Worm (Caenorhabditis elegans): ENCODE data around the gene T02E9.6.

T02E9.6 gene

ce11 chrV:11326914-11327367 is 7.2 kb downstream of the T02E9.6 start, which contains the start of gene tmed-10 (continued):
- TF ChIP-seq ztf-1 (GFP tag; conservative IDR thresholded peaks at IDR 0.05), result no peak

ce11 chrV:11323720-11324119 is 10.4 kb downstream of the T02E9.6 start, which contains the start of gene str-141:
str-141 (minus strand) TSS chrV:11323820.
- TF ChIP-seq elt-3 (tag; optimal IDR thresholded peaks at IDR 0.05), result no peak
- TF ChIP-seq ztf-4 (tag; optimal IDR thresholded peaks at IDR 0.05), result no peak
- TF ChIP-seq R02D3.7 (tag; optimal IDR thresholded peaks at IDR 0.05), result no peak
- TF ChIP-seq skn-1 (tag; optimal IDR thresholded peaks at IDR 0.05), result no peak
- no peak for TF ChIP-seq unc-39 (tag; optimal IDR thresholded peaks at IDR 0.05)
- TF ChIP-seq dmd-4 (tag; optimal IDR thresholded peaks at IDR 0.05), result no peak
- no peak for TF ChIP-seq zag-1 (tag; optimal IDR thresholded peaks at IDR 0.05)
- TF ChIP-seq lsy-2 (tag; optimal IDR thresholded peaks at IDR 0.05), result no peak
- TF ChIP-seq mdl-1 (tag; optimal IDR thresholded peaks at IDR 0.05), result no peak

DNA sequence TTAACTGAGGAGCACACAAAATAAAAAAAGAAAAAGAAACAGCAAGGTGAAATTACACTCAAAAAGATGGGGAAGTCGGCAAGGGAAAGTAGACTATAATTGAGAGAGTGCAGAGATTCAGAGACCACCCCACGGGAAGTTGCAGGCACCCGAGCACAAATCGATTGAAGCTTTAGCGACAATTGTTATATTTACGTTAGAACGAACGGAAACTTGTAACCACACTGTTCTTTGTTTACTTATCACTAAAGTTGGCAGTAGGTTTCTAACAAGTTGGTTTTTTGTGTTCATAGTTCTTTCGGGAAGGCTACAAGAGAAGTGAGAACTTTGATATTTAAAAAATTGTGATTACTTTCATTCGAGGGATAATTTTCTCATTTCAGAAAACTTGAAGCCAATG is 12.4 kb downstream of the T02E9.6 start, which contains the start of gene F47G9.4:
Gene F47G9.4 (minus strand): TSS at position 98 of the 400 bp plus-strand sequence.
- no peak for TF ChIP-seq ztf-1 (GFP tag; conservative IDR thresholded peaks at IDR 0.05)
- TF ChIP-seq skn-1 (tag; optimal IDR thresholded peaks at IDR 0.05), result no peak
- TF ChIP-seq F13H6.1 (tag; optimal IDR thresholded peaks at IDR 0.05), result peak; percentile 50
- no peak for TF ChIP-seq R02D3.7 (tag; optimal IDR thresholded peaks at IDR 0.05)
- TF ChIP-seq nhr-11 (tag; optimal IDR thresholded peaks at IDR 0.05), result no peak
- TF ChIP-seq nhr-21 (tag; optimal IDR thresholded peaks at IDR 0.05), result no peak
- TF ChIP-seq nhr-129 (tag; optimal IDR thresholded peaks at IDR 0.05), result peak; percentile 8

DNA sequence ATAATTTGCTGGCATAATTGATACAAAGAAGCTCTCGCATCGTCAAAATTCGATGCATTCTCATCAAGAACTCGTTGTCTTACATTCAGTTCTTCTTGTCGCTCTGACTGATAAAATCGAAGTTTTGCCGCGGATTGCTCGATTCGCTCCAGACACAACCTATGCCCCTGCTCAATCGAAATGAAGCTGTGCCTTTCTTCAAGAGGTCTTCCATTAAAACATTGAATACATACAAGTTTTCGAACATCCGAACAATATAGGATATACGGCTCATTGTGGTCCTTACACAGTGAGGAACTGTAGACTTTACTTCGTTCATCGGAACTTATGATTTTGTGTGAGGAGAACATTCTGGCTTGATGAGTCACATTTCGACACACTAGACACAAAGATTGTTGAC is 13.2 kb downstream of the T02E9.6 start:
- no peak for TF ChIP-seq ztf-4 (tag; optimal IDR thresholded peaks at IDR 0.05)
- TF ChIP-seq ama-1 (optimal IDR thresholded peaks at IDR 0.05), result no peak
- TF ChIP-seq egl-27 (tag; optimal IDR thresholded peaks at IDR 0.05), result no peak
- TF ChIP-seq fos-1 (tag; optimal IDR thresholded peaks at IDR 0.05), result no peak
- TF ChIP-seq nhr-21 (tag; optimal IDR thresholded peaks at IDR 0.05), result no peak
- no peak for TF ChIP-seq ZK546.5 (tag; optimal IDR thresholded peaks at IDR 0.05)
- TF ChIP-seq ceh-82 (tag; optimal IDR thresholded peaks at IDR 0.05), result no peak
- TF ChIP-seq ztf-11 (tag; optimal IDR thresholded peaks at IDR 0.05), result no peak
- TF ChIP-seq elt-1 (tag; optimal IDR thresholded peaks at IDR 0.05), result no peak

DNA sequence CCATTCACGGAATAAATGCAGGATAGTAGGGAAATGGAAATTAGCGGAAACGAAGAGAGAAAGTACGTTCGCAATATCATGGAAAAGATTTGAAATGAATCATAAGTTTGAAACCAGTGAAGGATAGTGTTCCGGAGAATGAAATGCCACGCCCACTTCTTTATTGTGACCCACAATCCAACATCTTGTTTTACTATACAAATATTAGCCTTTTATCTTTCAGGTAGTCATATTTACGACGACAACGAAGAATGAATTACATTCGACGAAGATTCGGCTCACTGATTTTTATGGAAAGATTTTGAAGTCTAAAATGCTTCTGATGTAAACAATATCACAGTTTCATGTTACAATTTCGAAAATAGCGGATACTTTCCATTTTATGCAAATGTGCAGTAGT is 17.3 kb downstream of the T02E9.6 start, which contains the start of gene cutl-18:
Gene cutl-18 (minus strand): TSS at position 101 of the 400 bp plus-strand sequence.
- TF ChIP-seq C34F6.9 (tag; optimal IDR thresholded peaks at IDR 0.05), result no peak
- no peak for TF ChIP-seq mdl-1 (tag; optimal IDR thresholded peaks at IDR 0.05)
- TF ChIP-seq ceh-82 (tag; optimal IDR thresholded peaks at IDR 0.05), result no peak
- TF ChIP-seq nhr-21 (tag; optimal IDR thresholded peaks at IDR 0.05), result no peak
- TF ChIP-seq F13H6.1 (tag; optimal IDR thresholded peaks at IDR 0.05), result no peak
- TF ChIP-seq Y55F3AM.14 (GFP tag; optimal IDR thresholded peaks at IDR 0.05), result no peak
- no peak for TF ChIP-seq mbf-1 (tag; optimal IDR thresholded peaks at IDR 0.05)
- TF ChIP-seq unc-55 (GFP tag; optimal IDR thresholded peaks at IDR 0.05), result no peak
- TF ChIP-seq lsy-2 (tag; optimal IDR thresholded peaks at IDR 0.05), result no peak
- no peak for TF ChIP-seq aly-2 (tag; optimal IDR thresholded peaks at IDR 0.05)
- TF ChIP-seq nhr-129 (tag; optimal IDR thresholded peaks at IDR 0.05), result no peak
- TF ChIP-seq snpc-4 (tag; optimal IDR thresholded peaks at IDR 0.05), result no peak
- no peak for TF ChIP-seq sma-3 (GFP tag; optimal IDR thresholded peaks at IDR 0.05)
- TF ChIP-seq nhr-6 (tag; optimal IDR thresholded peaks at IDR 0.05), result no peak
- TF ChIP-seq ztf-11 (tag; optimal IDR thresholded peaks at IDR 0.05), result no peak
- no peak for TF ChIP-seq ceh-16 (tag; optimal IDR thresholded peaks at IDR 0.05)
- TF ChIP-seq sem-4 (tag; optimal IDR thresholded peaks at IDR 0.05), result no peak
- no peak for TF ChIP-seq nhr-11 (tag; optimal IDR thresholded peaks at IDR 0.05)
- TF ChIP-seq elt-3 (tag; optimal IDR thresholded peaks at IDR 0.05), result no peak
- no peak for TF ChIP-seq nhr-23 (tag; optimal IDR thresholded peaks at IDR 0.05)
